Worm (Caenorhabditis elegans) whole organism, mixed stage, embryonic: ENCODE data around the gene T10B5.8.

ENCODE experiments used
- M03D4.4 ChIP-seq: sonication (generic microtip); optimal IDR thresholded peaks from 2 replicates; lab custom pipeline; 2017; ENCODE audit warnings: mild to moderate bottlenecking, missing genetic modification characterization, missing compliant biosample characterization
- bed-3 ChIP-seq: fragments of 200-800 bp; sonication (Bioruptor generic); optimal IDR thresholded peaks from 3 replicates; lab custom pipeline; 2018; ENCODE audit warnings: mild to moderate bottlenecking, missing genetic modification characterization, moderate library complexity, missing compliant biosample characterization
- blmp-1 ChIP-seq: fragments of 150-350 bp; optimal IDR thresholded peaks from 2 replicates; lab custom pipeline; 2014; ENCODE audit warnings: missing biosample characterization, missing genetic modification characterization
- ceh-43 ChIP-seq: fragments of 200-800 bp; sonication (Bioruptor generic); optimal IDR thresholded peaks from 2 replicates; lab custom pipeline; 2018; ENCODE audit warnings: mild to moderate bottlenecking, missing genetic modification characterization, moderate library complexity, missing compliant biosample characterization
- ceh-83 ChIP-seq: fragments of 200-800 bp; sonication (Bioruptor generic); optimal IDR thresholded peaks from 2 replicates; lab custom pipeline; 2018; ENCODE audit warnings: mild to moderate bottlenecking, missing genetic modification characterization, missing compliant biosample characterization
- ces-1 ChIP-seq: fragments of 150-350 bp; optimal IDR thresholded peaks from 2 replicates; lab custom pipeline; 2014; ENCODE audit warnings: missing biosample characterization, missing genetic modification reagents, missing genetic modification characterization
- cnd-1 ChIP-seq: fragments of 200-800 bp; sonication (Bioruptor generic); optimal IDR thresholded peaks from 2 replicates; lab custom pipeline; 2018; ENCODE audit warnings: mild to moderate bottlenecking, missing genetic modification characterization, missing compliant biosample characterization
- drap-1 ChIP-seq: fragments of 200-800 bp; sonication (Bioruptor generic); optimal IDR thresholded peaks from 3 replicates; lab custom pipeline; 2018; ENCODE audit warnings: mild to moderate bottlenecking, missing genetic modification characterization, missing compliant biosample characterization
- elt-3 ChIP-seq: fragments of 150-350 bp; optimal IDR thresholded peaks from 2 replicates; lab custom pipeline; 2014; ENCODE audit warnings: missing biosample characterization, missing genetic modification characterization
- flh-1 ChIP-seq: fragments of 200-800 bp; sonication (Bioruptor generic); optimal IDR thresholded peaks from 2 replicates; lab custom pipeline; 2018; ENCODE audit warnings: mild to moderate bottlenecking, missing genetic modification characterization, moderate library complexity, missing compliant biosample characterization
- ham-2 ChIP-seq: fragments of 200-800 bp; sonication (Bioruptor generic); optimal IDR thresholded peaks from 2 replicates; lab custom pipeline; 2018; ENCODE audit warnings: mild to moderate bottlenecking, missing genetic modification characterization, missing compliant biosample characterization
- hlh-1 ChIP-seq: fragments of 150-350 bp; optimal IDR thresholded peaks from 2 replicates; lab custom pipeline; 2014; ENCODE audit warnings: missing biosample characterization, missing genetic modification reagents, missing genetic modification characterization
- lin-13 ChIP-seq: fragments of 150-350 bp; optimal IDR thresholded peaks from 2 replicates; lab custom pipeline; 2014; ENCODE audit warnings: missing biosample characterization, missing genetic modification characterization
- lin-32 ChIP-seq: fragments of 200-800 bp; sonication (Bioruptor generic); optimal IDR thresholded peaks from 2 replicates; lab custom pipeline; 2018; ENCODE audit warnings: mild to moderate bottlenecking, missing genetic modification characterization, missing compliant biosample characterization
- lsy-2 ChIP-seq: fragments of 150-350 bp; optimal IDR thresholded peaks from 2 replicates; lab custom pipeline; 2014; ENCODE audit warnings: missing biosample characterization, missing genetic modification characterization
- mab-5 ChIP-seq: fragments of 150-350 bp; optimal IDR thresholded peaks from 2 replicates; lab custom pipeline; 2014; ENCODE audit warnings: missing biosample characterization, missing genetic modification characterization
- mep-1 ChIP-seq: fragments of 150-350 bp; optimal IDR thresholded peaks from 2 replicates; lab custom pipeline; 2017; ENCODE audit warnings: missing biosample characterization, missing genetic modification reagents, missing genetic modification characterization, inconsistent platforms
- mls-2 ChIP-seq: sonication (generic microtip); optimal IDR thresholded peaks from 2 replicates; lab custom pipeline; 2016; ENCODE audit warnings: mild to moderate bottlenecking, missing genetic modification characterization, moderate library complexity, missing compliant biosample characterization
- nhr-12 ChIP-seq: fragments of 150-350 bp; optimal IDR thresholded peaks from 2 replicates; lab custom pipeline; 2014; ENCODE audit warnings: missing biosample characterization, missing genetic modification characterization
- nhr-2 ChIP-seq: fragments of 150-350 bp; optimal IDR thresholded peaks from 2 replicates; lab custom pipeline; 2014; ENCODE audit warnings: missing biosample characterization, missing genetic modification characterization
- nhr-237 ChIP-seq: fragments of 150-350 bp; optimal IDR thresholded peaks from 2 replicates; lab custom pipeline; 2014; ENCODE audit warnings: missing biosample characterization, missing genetic modification characterization
- nhr-28 ChIP-seq: fragments of 150-350 bp; optimal IDR thresholded peaks from 2 replicates; lab custom pipeline; 2014; ENCODE audit warnings: missing biosample characterization, missing genetic modification characterization
- nhr-76 ChIP-seq: sonication (generic microtip); optimal IDR thresholded peaks from 2 replicates; lab custom pipeline; 2017; ENCODE audit warnings: missing biosample characterization, missing genetic modification characterization
- pha-4 ChIP-seq: fragments of 150-350 bp; optimal IDR thresholded peaks from 2 replicates; lab custom pipeline; 2018; ENCODE audit warnings: missing biosample characterization, missing genetic modification reagents, missing genetic modification characterization
- sem-2 ChIP-seq: fragments of 200-800 bp; sonication (Bioruptor generic); optimal IDR thresholded peaks from 2 replicates; lab custom pipeline; 2018; ENCODE audit warnings: mild to moderate bottlenecking, missing genetic modification characterization, missing compliant biosample characterization
- snpc-4 ChIP-seq: fragments of 150-350 bp; optimal IDR thresholded peaks from 2 replicates; lab custom pipeline; 2014; ENCODE audit warnings: missing biosample characterization, missing genetic modification characterization
- sptf-1 ChIP-seq: sonication (generic microtip); optimal IDR thresholded peaks from 2 replicates; lab custom pipeline; 2017; ENCODE audit warnings: mild to moderate bottlenecking, missing genetic modification characterization, moderate library complexity, missing compliant biosample characterization
- tbx-8 ChIP-seq: fragments of 200-800 bp; sonication (Bioruptor generic); optimal IDR thresholded peaks from 2 replicates; lab custom pipeline; 2018; ENCODE audit warnings: mild to moderate bottlenecking, missing genetic modification characterization, moderate library complexity, missing compliant biosample characterization
- unc-120 ChIP-seq: sonication (generic microtip); optimal IDR thresholded peaks from 2 replicates; lab custom pipeline; 2017; ENCODE audit warnings: missing genetic modification characterization, missing compliant biosample characterization; ENCODE audit not compliant: poor library complexity, severe bottlenecking
- unc-39 ChIP-seq: fragments of 150-350 bp; optimal IDR thresholded peaks from 2 replicates; lab custom pipeline; 2014; ENCODE audit warnings: missing biosample characterization, missing genetic modification characterization
- zip-8 ChIP-seq: fragments of 150-350 bp; optimal IDR thresholded peaks from 2 replicates; lab custom pipeline; 2014; ENCODE audit warnings: missing biosample characterization, missing genetic modification characterization
- ztf-11 ChIP-seq: fragments of 150-350 bp; optimal IDR thresholded peaks from 2 replicates; lab custom pipeline; 2014; ENCODE audit warnings: missing biosample characterization, missing genetic modification characterization

Gene T10B5.8

DNA sequence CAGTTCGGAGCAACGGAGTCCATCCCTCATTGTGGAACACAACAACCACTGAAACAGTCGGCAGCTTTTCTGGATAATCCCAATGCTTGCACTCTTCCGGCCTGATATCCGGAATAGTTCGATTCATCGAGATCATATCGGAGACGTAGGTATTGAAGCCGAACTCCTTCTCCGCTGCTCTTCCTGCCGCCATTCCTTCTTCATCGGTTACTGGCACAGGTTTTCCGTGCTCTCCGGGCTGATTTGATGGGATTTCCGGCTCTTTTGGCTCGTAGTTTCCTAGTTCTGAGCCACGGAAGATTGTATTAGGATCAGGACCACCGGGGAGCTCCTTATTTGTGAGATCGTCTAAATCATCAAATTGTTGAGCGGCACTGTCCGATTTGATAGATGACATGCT lies 21.8 kb upstream of the T10B5.8 start:
- TF ChIP-seq ceh-43: no peak
- no peak for TF ChIP-seq sptf-1 (tag; lab: Kevin White, UChicago)
- no peak for TF ChIP-seq lin-32 (GFP tag; lab: Kevin White, UChicago)
- TF ChIP-seq cnd-1 (tag; lab: Kevin White, UChicago): no peak
- no peak for TF ChIP-seq nhr-28 (tag; lab: Kevin White, UChicago)
- TF ChIP-seq unc-39 (tag; lab: Kevin White, UChicago): no peak
- TF ChIP-seq lsy-2 (tag; lab: Kevin White, UChicago): no peak
- TF ChIP-seq tbx-8 (GFP tag; lab: Kevin White, UChicago): no peak
- no peak for TF ChIP-seq mab-5 (tag; lab: Kevin White, UChicago)
- no peak for TF ChIP-seq lin-13 (tag; lab: Kevin White, UChicago)
- TF ChIP-seq elt-3 (tag; lab: Kevin White, UChicago): no peak
- no peak for TF ChIP-seq nhr-2 (tag; lab: Kevin White, UChicago)
- no peak for TF ChIP-seq nhr-237 (tag; lab: Kevin White, UChicago)
- no peak for TF ChIP-seq snpc-4 (tag; lab: Kevin White, UChicago)
- TF ChIP-seq bed-3: no peak
- no peak for TF ChIP-seq unc-120
- no peak for TF ChIP-seq ztf-11 (tag; lab: Kevin White, UChicago)
- TF ChIP-seq hlh-1 (tag; lab: Kevin White, UChicago): no peak
- no peak for TF ChIP-seq flh-1 (GFP tag; lab: Kevin White, UChicago)
- TF ChIP-seq mls-2 (tag; lab: Kevin White, UChicago): no peak

DNA sequence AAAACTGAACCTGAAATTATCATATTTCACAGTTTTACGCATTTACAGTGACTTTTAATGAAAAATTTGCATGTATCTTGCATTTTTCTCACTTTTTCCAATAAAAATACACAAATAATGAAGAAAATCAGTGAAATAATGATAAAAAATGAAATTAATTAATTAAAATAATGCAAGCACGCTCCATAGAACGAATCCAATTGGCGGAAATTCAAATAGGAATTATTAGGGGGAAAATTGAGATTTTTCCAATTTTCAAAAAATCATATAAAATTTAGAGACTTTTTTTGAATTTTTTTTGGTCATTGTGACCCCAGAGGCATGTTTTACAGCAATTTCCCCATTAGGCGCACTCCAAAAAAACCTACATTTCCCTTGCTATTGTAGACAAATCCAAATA lies 21.1 kb upstream of the T10B5.8 start:
- TF ChIP-seq ham-2 (no peak), hlh-1 (tag; lab: Kevin White, UChicago) (no peak), sem-2 (GFP tag; lab: Kevin White, UChicago) (no peak), unc-120 (no peak), nhr-76 (tag; lab: Kevin White, UChicago) (no peak), nhr-2 (tag; lab: Kevin White, UChicago) (no peak), ces-1 (GFP tag; lab: Kevin White, UChicago) (no peak), zip-8 (tag; lab: Kevin White, UChicago) (no peak), sptf-1 (tag; lab: Kevin White, UChicago) (no peak), nhr-12 (tag; lab: Kevin White, UChicago) (no peak), tbx-8 (GFP tag; lab: Kevin White, UChicago) (no peak), lin-32 (GFP tag; lab: Kevin White, UChicago) (no peak), mep-1 (no peak)
- TF ChIP-seq, all 35 proteins: peak for 0

DNA sequence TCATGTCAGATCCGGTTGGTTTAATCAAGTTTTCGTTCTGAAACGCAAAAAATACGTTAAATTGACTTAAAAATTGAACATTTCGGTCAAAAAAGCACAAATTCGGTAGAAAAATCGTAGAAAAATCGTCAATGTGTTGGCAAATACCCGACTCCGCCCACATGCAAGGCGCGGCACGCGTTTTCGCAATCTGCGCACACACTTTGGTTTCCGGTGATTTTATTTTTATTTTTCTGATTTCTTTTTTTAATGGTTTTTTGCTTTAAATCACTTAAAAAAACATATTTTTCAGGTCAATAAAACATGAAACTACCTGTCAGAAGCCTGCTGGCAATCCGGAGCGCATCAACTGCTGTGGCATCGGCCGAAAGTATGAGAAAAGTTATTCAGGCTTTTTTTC lies 20.6 kb upstream of the T10B5.8 start, which contains the start of the genes gly-7 and mrpl-39:
gly-7 (minus strand) TSS at position 37 of the 400 bp plus-strand sequence.
mrpl-39 (plus strand) TSS at position 293 of the 400 bp plus-strand sequence.
- TF ChIP-seq blmp-1 (tag; lab: Kevin White, UChicago): peak; percentile 29
- TF ChIP-seq lin-32 (GFP tag; lab: Kevin White, UChicago): no peak
- TF ChIP-seq sptf-1 (tag; lab: Kevin White, UChicago): peak; percentile 73
- peak; percentile 31 for TF ChIP-seq drap-1
- TF ChIP-seq nhr-2 (tag; lab: Kevin White, UChicago): no peak
- peak; percentile 5 for TF ChIP-seq mep-1
- TF ChIP-seq lsy-2 (tag; lab: Kevin White, UChicago): no peak
- TF ChIP-seq ham-2: peak; percentile 14
- peak; percentile 29 for TF ChIP-seq mls-2 (tag; lab: Kevin White, UChicago)
- TF ChIP-seq snpc-4 (tag; lab: Kevin White, UChicago): no peak
- TF ChIP-seq bed-3: peak; percentile 17
- TF ChIP-seq hlh-1 (tag; lab: Kevin White, UChicago): peak; percentile 40
- TF ChIP-seq unc-120: peak; percentile 14
- TF ChIP-seq M03D4.4 (tag; lab: Kevin White, UChicago): peak; percentile 48
- peak; percentile 5 for TF ChIP-seq nhr-237 (tag; lab: Kevin White, UChicago)

DNA sequence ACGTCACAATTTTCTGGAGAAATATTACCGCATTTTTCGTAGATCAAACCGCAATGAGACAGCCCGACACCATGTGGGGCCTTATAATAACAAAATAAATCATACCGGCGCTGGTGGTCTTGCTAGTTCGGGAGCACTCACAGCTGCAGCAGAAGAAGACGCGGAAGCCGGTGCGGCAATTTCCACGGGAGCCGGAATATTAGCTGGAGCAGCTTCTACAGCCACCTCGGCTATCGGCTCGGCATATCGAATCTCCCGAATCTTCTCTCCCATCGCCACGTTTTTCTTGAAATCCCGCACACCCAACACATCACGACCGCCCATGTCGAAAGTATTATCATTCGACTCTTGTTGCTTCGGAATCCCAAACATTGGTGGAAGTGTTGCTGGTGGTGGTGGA lies 17.3 kb upstream of the T10B5.8 start:
- no peak for TF ChIP-seq ceh-83 (GFP tag; lab: Kevin White, UChicago)
- TF ChIP-seq ces-1 (GFP tag; lab: Kevin White, UChicago): no peak
- no peak for TF ChIP-seq ham-2
- no peak for TF ChIP-seq snpc-4 (tag; lab: Kevin White, UChicago)
- no peak for TF ChIP-seq pha-4 (tag; lab: Kevin White, UChicago)
- TF ChIP-seq bed-3: no peak
- no peak for TF ChIP-seq ztf-11 (tag; lab: Kevin White, UChicago)
- no peak for TF ChIP-seq ceh-43
